Worm (Caenorhabditis elegans): ENCODE data around the gene K10D6.4.

The K10D6.4 gene

ce11 chrV:11223698-11224097 is 22.0 kb downstream of the K10D6.4 start:
- TF ChIP-seq flh-1 (GFP tag; optimal IDR thresholded peaks at IDR 0.05) = no peak
- TF ChIP-seq nhr-237 (tag; optimal IDR thresholded peaks at IDR 0.05) = no peak
- TF ChIP-seq hlh-1 (tag; optimal IDR thresholded peaks at IDR 0.05) = no peak
- no peak for TF ChIP-seq ham-2 (GFP tag; optimal IDR thresholded peaks at IDR 0.05)
- TF ChIP-seq M03D4.4 (tag; optimal IDR thresholded peaks at IDR 0.05) = no peak
- TF ChIP-seq blmp-1 (tag; optimal IDR thresholded peaks at IDR 0.05) = no peak
- TF ChIP-seq lin-32 (GFP tag; optimal IDR thresholded peaks at IDR 0.05) = no peak
- TF ChIP-seq zip-8 (tag; optimal IDR thresholded peaks at IDR 0.05) = no peak
- no peak for TF ChIP-seq ceh-83 (GFP tag; optimal IDR thresholded peaks at IDR 0.05)
- TF ChIP-seq nhr-28 (tag; optimal IDR thresholded peaks at IDR 0.05) = no peak
- no peak for TF ChIP-seq ceh-39 (tag; optimal IDR thresholded peaks at IDR 0.05)
- TF ChIP-seq nhr-76 (tag; optimal IDR thresholded peaks at IDR 0.05) = no peak
- TF ChIP-seq nhr-12 (tag; optimal IDR thresholded peaks at IDR 0.05) = no peak
- no peak for TF ChIP-seq ceh-43 (GFP tag; optimal IDR thresholded peaks at IDR 0.05)
- no peak for TF ChIP-seq lin-13 (tag; optimal IDR thresholded peaks at IDR 0.05)
- TF ChIP-seq mls-2 (tag; optimal IDR thresholded peaks at IDR 0.05) = no peak
- TF ChIP-seq cnd-1 (tag; optimal IDR thresholded peaks at IDR 0.05) = no peak
- TF ChIP-seq snpc-4 (tag; optimal IDR thresholded peaks at IDR 0.05) = no peak
- no peak for TF ChIP-seq sem-2 (GFP tag; optimal IDR thresholded peaks at IDR 0.05)

ce11 chrV:11225981-11226380 is 24.3 kb downstream of the K10D6.4 start, which contains the start of gene bgal-1:
Gene bgal-1 (minus strand): TSS chrV:11226018.
- TF ChIP-seq nhr-76 (tag; optimal IDR thresholded peaks at IDR 0.05) (no peak), mep-1 (tag; optimal IDR thresholded peaks at IDR 0.05) (no peak), flh-1 (GFP tag; optimal IDR thresholded peaks at IDR 0.05) (no peak), lin-13 (tag; optimal IDR thresholded peaks at IDR 0.05) (no peak), ztf-11 (tag; optimal IDR thresholded peaks at IDR 0.05) (no peak), ces-1 (GFP tag; optimal IDR thresholded peaks at IDR 0.05) (no peak), bed-3 (GFP tag; optimal IDR thresholded peaks at IDR 0.05) (no peak), lin-32 (GFP tag; optimal IDR thresholded peaks at IDR 0.05) (no peak), hlh-1 (tag; optimal IDR thresholded peaks at IDR 0.05) (peak; percentile 68), unc-62 (GFP tag; optimal IDR thresholded peaks at IDR 0.05) (peak; percentile 84), tbx-8 (GFP tag; optimal IDR thresholded peaks at IDR 0.05) (no peak), mls-2 (tag; optimal IDR thresholded peaks at IDR 0.05) (no peak)

- no peak for TF ChIP-seq flh-1 (GFP tag; optimal IDR thresholded peaks at IDR 0.05)
- peak; percentile 91 for TF ChIP-seq mep-1 (tag; optimal IDR thresholded peaks at IDR 0.05)
- peak; percentile 5 for TF ChIP-seq nhr-237 (tag; optimal IDR thresholded peaks at IDR 0.05)
- TF ChIP-seq lin-13 (tag; optimal IDR thresholded peaks at IDR 0.05) = peak; percentile 66
- TF ChIP-seq sptf-1 (tag; optimal IDR thresholded peaks at IDR 0.05) = no peak
- no peak for TF ChIP-seq unc-39 (tag; optimal IDR thresholded peaks at IDR 0.05)
- no peak for TF ChIP-seq ham-2 (GFP tag; optimal IDR thresholded peaks at IDR 0.05)
- TF ChIP-seq lin-32 (GFP tag; optimal IDR thresholded peaks at IDR 0.05) = no peak
- TF ChIP-seq unc-120 (tag; optimal IDR thresholded peaks at IDR 0.05; ENCODE audit: poor library complexity, severe bottlenecking) = peak; percentile 98
- TF ChIP-seq hlh-1 (tag; optimal IDR thresholded peaks at IDR 0.05) = no peak
- no peak for TF ChIP-seq unc-62 (GFP tag; optimal IDR thresholded peaks at IDR 0.05)
- TF ChIP-seq nhr-28 (tag; optimal IDR thresholded peaks at IDR 0.05) = no peak
- TF ChIP-seq nhr-76 (tag; optimal IDR thresholded peaks at IDR 0.05) = no peak
- peak; percentile 26 for TF ChIP-seq M03D4.4 (tag; optimal IDR thresholded peaks at IDR 0.05)
- TF ChIP-seq mls-2 (tag; optimal IDR thresholded peaks at IDR 0.05) = peak; percentile 25
- peak; percentile 28 for TF ChIP-seq drap-1 (GFP tag; optimal IDR thresholded peaks at IDR 0.05)
- peak; percentile 44 for TF ChIP-seq pha-4 (tag; optimal IDR thresholded peaks at IDR 0.05)
- no peak for TF ChIP-seq elt-1 (tag; optimal IDR thresholded peaks at IDR 0.05; ENCODE audit: borderline replicate concordance, insufficient read depth)
- TF ChIP-seq ces-1 (GFP tag; optimal IDR thresholded peaks at IDR 0.05) = peak; percentile 86
- no peak for TF ChIP-seq zip-8 (tag; optimal IDR thresholded peaks at IDR 0.05)
- TF ChIP-seq cnd-1 (tag; optimal IDR thresholded peaks at IDR 0.05) = no peak
- peak; percentile 1 for TF ChIP-seq elt-3 (tag; optimal IDR thresholded peaks at IDR 0.05)
- TF ChIP-seq tbx-8 (GFP tag; optimal IDR thresholded peaks at IDR 0.05) = no peak
- no peak for TF ChIP-seq ztf-11 (tag; optimal IDR thresholded peaks at IDR 0.05)
- peak; percentile 92 for TF ChIP-seq ceh-39 (tag; optimal IDR thresholded peaks at IDR 0.05)
- no peak for TF ChIP-seq snpc-4 (tag; optimal IDR thresholded peaks at IDR 0.05)
- TF ChIP-seq lsy-2 (tag; optimal IDR thresholded peaks at IDR 0.05) = peak; percentile 50
- TF ChIP-seq nhr-2 (tag; optimal IDR thresholded peaks at IDR 0.05) = peak; percentile 5
- no peak for TF ChIP-seq ceh-43 (GFP tag; optimal IDR thresholded peaks at IDR 0.05)
- no peak for TF ChIP-seq mab-5 (tag; optimal IDR thresholded peaks at IDR 0.05)
- no peak for TF ChIP-seq blmp-1 (tag; optimal IDR thresholded peaks at IDR 0.05)
- no peak for TF ChIP-seq sem-2 (GFP tag; optimal IDR thresholded peaks at IDR 0.05)
- TF ChIP-seq nhr-12 (tag; optimal IDR thresholded peaks at IDR 0.05) = peak; percentile 8
- peak; percentile 62 for TF ChIP-seq ceh-83 (GFP tag; optimal IDR thresholded peaks at IDR 0.05)
- TF ChIP-seq bed-3 (GFP tag; optimal IDR thresholded peaks at IDR 0.05) = no peak
These were observed 27.0 kb downstream of the K10D6.4 start, which contains the start of gene pqn-70 for ce11 chrV:11228653-11229173. Gene pqn-70 (minus strand): TSS chrV:11228703.

All from whole organism, mixed stage, embryonic.